Fruit fly (Drosophila melanogaster) S2 (cell line): Measurements from ENCODE around the gene bru1.

Experiments used
- CG8478 ChIP-seq: fragments of >200 bp; optimal IDR thresholded peaks from 2 replicates; lab custom pipeline; 2018
- CTCF ChIP-seq, 2 experiments: fragments of >200 bp; optimal IDR thresholded peaks; 2 replicates each; lab custom pipeline; 2018

DNA sequence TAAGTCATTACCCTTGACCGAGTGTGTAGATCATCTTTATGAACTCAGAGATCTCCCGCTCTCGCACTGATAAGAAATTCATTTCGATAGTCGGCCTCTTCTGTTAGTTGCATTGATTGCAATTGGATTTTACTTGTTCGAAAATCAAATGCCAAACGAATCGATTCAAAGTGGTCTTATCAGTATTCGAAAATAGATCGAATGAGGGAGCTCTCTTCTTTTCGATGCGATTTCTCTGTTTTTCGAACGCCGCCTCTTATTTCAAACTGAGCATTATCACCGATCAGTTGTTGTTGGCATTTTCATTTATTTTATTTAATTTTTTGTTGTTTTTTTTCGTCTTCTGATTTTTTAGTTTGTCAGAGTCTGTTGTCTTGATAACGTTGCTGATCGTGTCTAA is 26.2 kb downstream of the bru1 start:
- TF ChIP-seq CG8478, result no peak
- TF ChIP-seq CTCF (optimal IDR thresholded peaks at IDR 0.05; lab: Kevin White, UChicago), result no peak
